Worm (Caenorhabditis elegans) whole organism, late embryonic: Measurements from ENCODE around the gene pqn-75.

Experiments
- T23F11.4 ChIP-seq: fragments of 200-800 bp; sonication (Bioruptor generic); optimal IDR thresholded peaks from 2 replicates; lab custom pipeline; 2018; ENCODE audit warnings: mild to moderate bottlenecking, missing genetic modification characterization, missing compliant biosample characterization
- ama-1 ChIP-seq: fragments of 150-350 bp; optimal IDR thresholded peaks from 2 replicates; lab custom pipeline; 2014
- ceh-30 ChIP-seq: fragments of 150-350 bp; optimal IDR thresholded peaks from 2 replicates; lab custom pipeline; 2014; ENCODE audit warnings: missing biosample characterization, missing genetic modification characterization
- nhr-11 ChIP-seq: fragments of 150-350 bp; optimal IDR thresholded peaks from 2 replicates; lab custom pipeline; 2014; ENCODE audit warnings: missing biosample characterization, missing genetic modification characterization

DNA sequence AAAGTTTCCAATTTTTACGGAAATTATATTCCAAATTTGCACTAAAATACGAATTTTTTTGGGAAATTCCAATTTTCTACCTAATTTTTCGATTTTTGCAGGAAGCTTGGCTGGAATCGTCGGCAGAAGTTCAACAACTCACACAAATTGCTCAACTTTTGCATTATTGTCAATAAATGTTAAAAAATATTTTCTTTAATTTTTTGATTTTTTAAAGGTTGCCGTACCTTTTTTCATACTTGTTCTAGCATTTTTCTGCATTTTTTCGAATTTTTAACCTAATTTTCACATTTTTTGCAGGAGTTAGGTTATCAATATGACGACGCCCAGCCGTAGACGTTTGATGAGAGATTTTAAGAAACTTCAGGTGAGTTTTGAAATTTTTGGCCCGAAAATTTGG, 30.6 kb downstream of the pqn-75 start, which contains the start of gene ubc-1:
- TF ChIP-seq T23F11.4 (GFP tag; lab: Kevin White, UChicago): no peak
- TF ChIP-seq ama-1 (lab: Kevin White, UChicago): no peak
- no peak for TF ChIP-seq ceh-30 (tag; lab: Kevin White, UChicago)
- no peak for TF ChIP-seq nhr-11 (tag; lab: Kevin White, UChicago)
